Worm (Caenorhabditis elegans) whole organism, L1 larva: ENCODE measurements around the gene K08B5.2.

Experiments used
- C34B4.2 ChIP-seq: sonication (generic microtip); optimal IDR thresholded peaks from 2 replicates; lab custom pipeline; 2017; ENCODE audit warnings: mild to moderate bottlenecking, missing genetic modification characterization, missing compliant biosample characterization
- F16B12.6 ChIP-seq: fragments of 150-350 bp; optimal IDR thresholded peaks from 2 replicates; lab custom pipeline; 2014; ENCODE audit warnings: missing biosample characterization, missing genetic modification characterization
- alr-1 ChIP-seq: fragments of 200-800 bp; sonication (Bioruptor generic); optimal IDR thresholded peaks from 2 replicates; lab custom pipeline; 2018; ENCODE audit warnings: borderline replicate concordance, mild to moderate bottlenecking, missing genetic modification characterization, missing compliant biosample characterization
- blmp-1 ChIP-seq: fragments of 150-350 bp; optimal IDR thresholded peaks from 2 replicates; lab custom pipeline; 2014; ENCODE audit warnings: missing biosample characterization, missing genetic modification characterization
- ceh-8 ChIP-seq: fragments of 200-800 bp; sonication (Bioruptor generic); optimal IDR thresholded peaks from 2 replicates; lab custom pipeline; 2018; ENCODE audit warnings: mild to moderate bottlenecking, missing genetic modification characterization, moderate library complexity, missing compliant biosample characterization
- ceh-82 ChIP-seq, 3 experiments: fragments of 150-350 bp in 1 of 3; sonication (generic microtip) in 2 of 3; optimal IDR thresholded peaks; 2 replicates each; lab custom pipeline; 2014 to 2017; ENCODE audit warnings: missing biosample characterization in 3 of 3, missing genetic modification characterization in 3 of 3
- ces-1 ChIP-seq: fragments of 150-350 bp; optimal IDR thresholded peaks from 2 replicates; lab custom pipeline; 2014; ENCODE audit warnings: missing biosample characterization, missing genetic modification reagents, missing genetic modification characterization
- dsc-1 ChIP-seq: sonication (generic microtip); optimal IDR thresholded peaks from 2 replicates; lab custom pipeline; 2016; ENCODE audit warnings: mild to moderate bottlenecking, missing genetic modification characterization, missing compliant biosample characterization
- efl-1 ChIP-seq, 4 experiments: fragments of 150-350 bp; optimal IDR thresholded peaks in 3 of 4; peaks in 1 of 4; 1 replicate in 1 of 4; 2 replicates in 3 of 4; lab custom pipeline; 2014; ENCODE audit warnings: missing biosample characterization in 2 of 4, missing genetic modification characterization in 2 of 4, missing genetic modification reagents in 2 of 4
- egl-13 ChIP-seq: sonication (generic microtip); optimal IDR thresholded peaks from 2 replicates; lab custom pipeline; 2016; ENCODE audit warnings: missing genotype, missing genetic modification reagents, missing genetic modification characterization, missing compliant biosample characterization
- elt-2 ChIP-seq: sonication (generic microtip); optimal IDR thresholded peaks from 2 replicates; lab custom pipeline; 2016; ENCODE audit warnings: missing genetic modification characterization, mild to moderate bottlenecking, inconsistent platforms, missing compliant biosample characterization, missing genetic modification reagents
- elt-3 ChIP-seq, 6 experiments: fragments of 150-350 bp in 1 of 6; sonication (generic microtip); optimal IDR thresholded peaks; 2 replicates each; lab custom pipeline; 2017 to 2018; ENCODE audit warnings: missing biosample characterization in 6 of 6, missing genetic modification characterization in 6 of 6, inconsistent platforms in 1 of 6
- ets-5 ChIP-seq: fragments of 200-800 bp; sonication (Bioruptor generic); IDR thresholded peaks from 2 replicates; pipeline ENCODE4 v1.3.6; 2022; ENCODE audit warnings: missing genetic modification characterization, missing compliant biosample characterization
- fkh-10 ChIP-seq: sonication (generic microtip); optimal IDR thresholded peaks from 2 replicates; lab custom pipeline; 2017; ENCODE audit warnings: missing biosample characterization, missing genetic modification reagents, missing genetic modification characterization
- fkh-8 ChIP-seq: sonication (generic microtip); optimal IDR thresholded peaks from 2 replicates; lab custom pipeline; 2016; ENCODE audit warnings: mild to moderate bottlenecking, missing genetic modification characterization, missing compliant biosample characterization
- grh-1 ChIP-seq: fragments of 200-800 bp; sonication (Bioruptor generic); IDR thresholded peaks from 2 replicates; pipeline ENCODE4 v1.3.6; 2022; ENCODE audit warnings: missing genetic modification reagents, missing genetic modification characterization, missing compliant biosample characterization
- hlh-17 ChIP-seq: fragments of 200-800 bp; sonication (Bioruptor generic); optimal IDR thresholded peaks from 2 replicates; lab custom pipeline; 2018; ENCODE audit warnings: missing genetic modification characterization, mild to moderate bottlenecking, missing compliant biosample characterization, moderate library complexity, borderline replicate concordance
- isw-1 ChIP-seq: fragments of 200-800 bp; sonication (Bioruptor generic); IDR thresholded peaks from 2 replicates; pipeline ENCODE4 v1.3.6; 2022; ENCODE audit warnings: missing genetic modification characterization, missing compliant biosample characterization
- lin-14 ChIP-seq: fragments of 200-800 bp; sonication (Bioruptor generic); optimal IDR thresholded peaks from 2 replicates; lab custom pipeline; 2018; ENCODE audit warnings: mild to moderate bottlenecking, missing genetic modification characterization, moderate library complexity, missing compliant biosample characterization
- lin-15B ChIP-seq: fragments of 150-350 bp; sonication (generic microtip); optimal IDR thresholded peaks from 3 replicates; lab custom pipeline; 2014; ENCODE audit warnings: missing biosample characterization, missing genetic modification characterization
- lin-35 ChIP-seq, 2 experiments: fragments of 150-350 bp; optimal IDR thresholded peaks; 2 replicates each; lab custom pipeline; 2014; ENCODE audit warnings: missing biosample characterization in 2 of 2, missing genetic modification characterization in 2 of 2, missing genetic modification reagents in 2 of 2
- lin-39 ChIP-seq: fragments of 150-350 bp; optimal IDR thresholded peaks from 2 replicates; lab custom pipeline; 2014; ENCODE audit warnings: missing biosample characterization, missing genetic modification reagents, missing genetic modification characterization
- lir-3 ChIP-seq: sonication (generic microtip); optimal IDR thresholded peaks from 2 replicates; lab custom pipeline; 2016; ENCODE audit warnings: mild to moderate bottlenecking, missing genetic modification characterization, moderate library complexity, missing compliant biosample characterization; ENCODE audit not compliant: poor library complexity
- mdl-1 ChIP-seq, 2 experiments: fragments of 150-350 bp; optimal IDR thresholded peaks; 2 replicates each; lab custom pipeline; 2014 to 2017; ENCODE audit warnings: missing biosample characterization in 2 of 2, missing genetic modification characterization in 2 of 2, inconsistent platforms in 1 of 2
- nhr-19 ChIP-seq: fragments of 200-800 bp; sonication (Bioruptor generic); conservative IDR thresholded peaks from 2 replicates; pipeline ENCODE4 v1.3.6; 2022; ENCODE audit warnings: missing genetic modification characterization, missing compliant biosample characterization
- nhr-47 ChIP-seq: sonication (generic microtip); optimal IDR thresholded peaks from 2 replicates; lab custom pipeline; 2016; ENCODE audit warnings: mild to moderate bottlenecking, missing genetic modification characterization, moderate library complexity, missing compliant biosample characterization
- nhr-71 ChIP-seq: sonication (generic microtip); optimal IDR thresholded peaks from 2 replicates; lab custom pipeline; 2016; ENCODE audit warnings: mild to moderate bottlenecking, missing genetic modification characterization, moderate library complexity, missing compliant biosample characterization
- nhr-76 ChIP-seq: sonication (generic microtip); optimal IDR thresholded peaks from 2 replicates; lab custom pipeline; 2017; ENCODE audit warnings: missing biosample characterization, missing genetic modification characterization
- nhr-84 ChIP-seq: sonication (generic microtip); optimal IDR thresholded peaks from 2 replicates; lab custom pipeline; 2017; ENCODE audit warnings: missing biosample characterization, missing genetic modification characterization
- nhr-90 ChIP-seq: sonication (generic microtip); optimal IDR thresholded peaks from 2 replicates; lab custom pipeline; 2016; ENCODE audit warnings: mild to moderate bottlenecking, missing genetic modification characterization, missing compliant biosample characterization; ENCODE audit not compliant: poor library complexity
- pag-3 ChIP-seq: sonication (generic microtip); optimal IDR thresholded peaks from 2 replicates; lab custom pipeline; 2017; ENCODE audit warnings: missing genetic modification characterization, mild to moderate bottlenecking, missing compliant biosample characterization, antibody characterized with exemption, borderline replicate concordance; ENCODE audit not compliant: insufficient read depth
- pqm-1 ChIP-seq: sonication (generic microtip); optimal IDR thresholded peaks from 3 replicates; lab custom pipeline; 2017; ENCODE audit warnings: missing biosample characterization, missing genetic modification characterization
- snu-23 ChIP-seq: sonication (generic microtip); optimal IDR thresholded peaks from 2 replicates; lab custom pipeline; 2016; ENCODE audit warnings: missing genetic modification characterization, missing compliant biosample characterization
- sox-4 ChIP-seq: sonication (generic microtip); optimal IDR thresholded peaks from 2 replicates; lab custom pipeline; 2016; ENCODE audit warnings: missing genetic modification characterization, missing compliant biosample characterization
- sup-37 ChIP-seq: fragments of 200-800 bp; sonication (Bioruptor generic); optimal IDR thresholded peaks from 2 replicates; lab custom pipeline; 2018; ENCODE audit warnings: mild to moderate bottlenecking, missing genetic modification characterization, missing compliant biosample characterization
- tbx-2 ChIP-seq: sonication (generic microtip); optimal IDR thresholded peaks from 2 replicates; lab custom pipeline; 2016; ENCODE audit warnings: missing genetic modification characterization, missing compliant biosample characterization
- unc-130 ChIP-seq: fragments of 150-350 bp; optimal IDR thresholded peaks from 2 replicates; lab custom pipeline; 2017; ENCODE audit warnings: missing biosample characterization, missing genetic modification characterization, inconsistent platforms
- unc-98 ChIP-seq: fragments of 200-800 bp; sonication (Bioruptor generic); IDR thresholded peaks from 2 replicates; pipeline ENCODE4 v1.3.6; 2022; ENCODE audit warnings: missing genetic modification characterization, missing compliant biosample characterization
- vab-15 ChIP-seq: sonication (generic microtip); optimal IDR thresholded peaks from 2 replicates; lab custom pipeline; 2017; ENCODE audit warnings: missing genotype, mild to moderate bottlenecking, missing genetic modification characterization, missing compliant biosample characterization
- xbp-1 ChIP-seq: sonication (generic microtip); optimal IDR thresholded peaks from 2 replicates; lab custom pipeline; 2016; ENCODE audit warnings: missing genetic modification characterization, missing compliant biosample characterization
- zag-1 ChIP-seq: fragments of 150-350 bp; optimal IDR thresholded peaks from 2 replicates; lab custom pipeline; 2014; ENCODE audit warnings: missing biosample characterization, missing genetic modification characterization
- zip-4 ChIP-seq: fragments of 200-800 bp; sonication (Bioruptor generic); optimal IDR thresholded peaks from 2 replicates; lab custom pipeline; 2018; ENCODE audit warnings: mild to moderate bottlenecking, missing genetic modification characterization, moderate library complexity, missing compliant biosample characterization

Gene K08B5.2

DNA sequence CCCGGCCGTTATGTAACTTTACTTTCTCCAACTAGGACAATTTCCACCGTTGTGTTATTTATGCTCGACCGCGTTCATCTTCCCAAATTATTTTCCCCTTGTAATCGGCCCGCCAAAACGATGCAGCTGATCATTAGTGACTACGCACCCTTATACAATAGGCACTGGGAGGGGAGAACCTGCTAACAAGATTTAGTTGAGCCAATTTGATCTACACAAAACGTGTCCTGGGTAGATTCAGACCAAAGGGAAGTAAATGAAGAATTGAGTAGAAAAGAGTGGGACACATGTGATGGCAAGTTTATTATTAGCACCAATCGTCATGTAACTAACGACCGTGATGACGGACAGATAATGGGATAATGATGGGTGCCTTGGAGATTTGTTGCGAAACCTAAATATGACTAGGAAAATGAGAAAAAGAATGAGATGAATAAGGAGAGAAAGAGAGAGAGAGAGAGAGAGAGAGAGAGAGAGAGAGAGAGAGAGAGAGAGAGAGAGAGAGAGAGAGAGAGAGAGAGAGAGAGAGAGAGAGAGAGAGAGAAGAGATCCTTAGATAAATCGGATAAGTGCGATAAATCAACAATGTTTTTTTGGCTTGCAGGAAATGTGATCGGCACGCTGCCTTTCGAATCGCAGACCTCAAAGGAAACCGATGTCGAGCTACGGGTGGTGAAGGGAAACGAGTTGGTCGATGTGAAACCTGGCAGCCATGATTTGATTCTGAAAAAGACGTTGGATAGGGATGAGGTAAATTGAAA lies 42.0 kb upstream of the K08B5.2 start:
- TF ChIP-seq fkh-8 (tag; lab: Kevin White, UChicago) = peak; percentile 2
- no peak for TF ChIP-seq F16B12.6 (tag; lab: Kevin White, UChicago)
- TF ChIP-seq lin-14 (GFP tag; lab: Kevin White, UChicago) = peak; percentile 38
- TF ChIP-seq lin-35 (GFP tag; optimal IDR thresholded peaks at IDR 0.05; lab: Kevin White, UChicago) = no peak
- peak; percentile 59 for TF ChIP-seq ceh-8 (GFP tag; lab: Kevin White, UChicago)
- TF ChIP-seq unc-130 (tag; lab: Kevin White, UChicago) = no peak
- peak; percentile 37 for TF ChIP-seq dsc-1 (tag; lab: Kevin White, UChicago)
- no peak for TF ChIP-seq zip-4 (GFP tag; lab: Kevin White, UChicago)
- no peak for TF ChIP-seq nhr-47 (tag; lab: Kevin White, UChicago)
- no peak for TF ChIP-seq lin-15B (tag; lab: Kevin White, UChicago)

DNA sequence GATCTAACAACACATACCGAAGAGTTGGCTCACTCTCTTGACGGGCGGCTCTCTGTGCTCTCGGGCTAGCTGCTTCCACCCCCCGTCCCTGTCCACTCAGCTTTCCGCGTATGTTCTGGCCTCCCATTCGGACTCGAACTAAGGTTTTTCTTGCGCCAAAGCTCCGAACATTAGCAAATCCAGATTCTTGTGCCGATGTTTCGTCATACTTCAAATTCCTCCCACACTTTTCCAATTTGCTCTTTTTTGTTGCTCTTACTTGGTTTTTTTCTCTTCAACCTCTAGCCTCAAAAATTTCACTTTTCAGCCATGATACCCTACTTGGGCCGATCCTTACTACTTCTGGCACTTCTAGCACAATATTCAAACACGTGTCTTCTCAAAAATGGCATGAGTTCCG lies 41.2 kb upstream of the K08B5.2 start, which contains the start of gene cdh-9:
cdh-9 (plus strand) TSS at position 301 of the 400 bp plus-strand sequence.
- TF ChIP-seq zag-1 (tag; lab: Kevin White, UChicago) = no peak
- TF ChIP-seq tbx-2 (tag; lab: Kevin White, UChicago) = no peak
- no peak for TF ChIP-seq nhr-90 (tag; lab: Kevin White, UChicago)
- no peak for TF ChIP-seq F16B12.6 (tag; lab: Kevin White, UChicago)
- no peak for TF ChIP-seq lir-3
- no peak for TF ChIP-seq dsc-1 (tag; lab: Kevin White, UChicago)
- TF ChIP-seq snu-23 (GFP tag; lab: Kevin White, UChicago) = no peak
- TF ChIP-seq egl-13 = no peak
- TF ChIP-seq nhr-71 (tag; lab: Kevin White, UChicago) = no peak
- TF ChIP-seq xbp-1 (tag; lab: Kevin White, UChicago) = no peak
- TF ChIP-seq efl-1 (optimal IDR thresholded peaks at IDR 0.05; lab: Kevin White, UChicago) = no peak
- TF ChIP-seq efl-1 (GFP tag; optimal IDR thresholded peaks at IDR 0.05 in 1 of 2; lab: Kevin White, UChicago) = no peak
- no peak for TF ChIP-seq ets-5 (GFP tag; lab: Robert Waterston, UW)
- TF ChIP-seq blmp-1 (tag; lab: Kevin White, UChicago) = no peak
- no peak for TF ChIP-seq fkh-8 (tag; lab: Kevin White, UChicago)
- TF ChIP-seq nhr-76 = no peak
- TF ChIP-seq elt-3 (tag; optimal IDR thresholded peaks at IDR 0.05; lab: Kevin White, UChicago) = no peak
- TF ChIP-seq pqm-1 = no peak
- no peak for TF ChIP-seq nhr-19

DNA sequence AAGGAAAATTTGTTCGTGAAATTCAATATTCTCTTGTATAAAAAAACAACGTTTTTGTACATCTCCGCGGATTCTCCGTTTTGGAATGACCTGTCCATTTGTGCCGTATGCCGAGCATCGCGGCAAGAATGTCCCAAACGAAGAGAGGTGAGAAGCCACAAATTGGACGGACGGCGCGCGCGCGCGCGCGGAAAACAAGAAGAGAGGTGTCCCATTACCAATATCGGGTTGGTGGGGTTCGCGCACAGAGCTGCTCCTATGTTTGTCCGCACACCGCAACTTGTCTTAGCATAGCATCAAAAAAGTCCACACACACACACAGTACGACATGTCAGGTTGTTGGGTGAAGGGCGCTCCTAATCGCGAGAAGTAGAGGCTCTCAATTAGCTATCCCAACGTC lies 37.8 kb upstream of the K08B5.2 start:
- TF ChIP-seq grh-1 (no peak), efl-1 (optimal IDR thresholded peaks at IDR 0.05; lab: Kevin White, UChicago) (no peak), efl-1 (GFP tag; optimal IDR thresholded peaks at IDR 0.05 in 1 of 2; lab: Kevin White, UChicago) (peak in 1 of 2 experiments; percentile 87)

DNA sequence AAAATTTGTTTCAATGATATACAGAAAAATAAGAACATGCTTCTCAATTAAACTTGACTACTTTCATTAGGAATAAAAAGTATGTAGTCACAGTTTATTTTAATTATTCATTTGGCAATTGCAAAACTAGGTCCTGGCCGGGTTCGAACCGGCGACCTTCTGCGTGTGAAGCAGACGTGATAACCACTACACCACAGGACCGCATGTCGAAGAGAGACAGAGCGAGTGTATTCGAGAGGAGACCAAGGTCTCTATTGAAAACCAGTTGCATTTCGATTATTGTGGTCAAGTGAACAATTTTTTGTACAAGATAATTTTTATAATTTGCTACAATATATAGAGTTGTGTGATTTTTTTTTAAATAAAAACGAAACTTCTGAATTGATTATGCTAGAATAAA lies 37.1 kb upstream of the K08B5.2 start:
- TF ChIP-seq fkh-10 (GFP tag; lab: Kevin White, UChicago) = peak; percentile 51
- no peak for TF ChIP-seq unc-98 (GFP tag; lab: Robert Waterston, UW)
- no peak for TF ChIP-seq pqm-1
- TF ChIP-seq mdl-1 (tag; optimal IDR thresholded peaks at IDR 0.05; lab: Kevin White, UChicago) = peak in 1 of 2 experiments; percentile 76
- no peak for TF ChIP-seq sup-37 (GFP tag; lab: Kevin White, UChicago)
- no peak for TF ChIP-seq alr-1 (tag; lab: Kevin White, UChicago)
- TF ChIP-seq nhr-90 (tag; lab: Kevin White, UChicago) = peak; percentile 78
- TF ChIP-seq sox-4 = peak; percentile 55
- no peak for TF ChIP-seq pag-3 (tag; lab: Kevin White, UChicago)
- no peak for TF ChIP-seq C34B4.2 (tag; lab: Kevin White, UChicago)
- no peak for TF ChIP-seq isw-1 (GFP tag; lab: Robert Waterston, UW)
- TF ChIP-seq ces-1 (GFP tag; lab: Kevin White, UChicago) = no peak
- TF ChIP-seq elt-2 (tag; lab: Kevin White, UChicago) = no peak
- TF ChIP-seq ceh-82 (tag; optimal IDR thresholded peaks at IDR 0.05; lab: Kevin White, UChicago) = peak; percentile 38 to 54 (median 46)
- no peak for TF ChIP-seq F16B12.6 (tag; lab: Kevin White, UChicago)
- TF ChIP-seq zip-4 (GFP tag; lab: Kevin White, UChicago) = no peak
- TF ChIP-seq vab-15 (tag; lab: Kevin White, UChicago) = no peak
- TF ChIP-seq lir-3 = peak; percentile 63
- TF ChIP-seq nhr-84 (tag; lab: Kevin White, UChicago) = no peak
- TF ChIP-seq nhr-19 = peak; percentile 67
- TF ChIP-seq lin-39 = no peak
- peak in 1 of 6 experiments; percentile 70 for TF ChIP-seq elt-3 (tag; optimal IDR thresholded peaks at IDR 0.05; lab: Kevin White, UChicago)
- TF ChIP-seq hlh-17 (GFP tag; lab: Kevin White, UChicago) = no peak
- no peak for TF ChIP-seq lin-15B (tag; lab: Kevin White, UChicago)
- TF ChIP-seq snu-23 (GFP tag; lab: Kevin White, UChicago) = peak; percentile 87
